ENCODE assay signal across 4 worm cellular contexts in the genomic region with DNA sequence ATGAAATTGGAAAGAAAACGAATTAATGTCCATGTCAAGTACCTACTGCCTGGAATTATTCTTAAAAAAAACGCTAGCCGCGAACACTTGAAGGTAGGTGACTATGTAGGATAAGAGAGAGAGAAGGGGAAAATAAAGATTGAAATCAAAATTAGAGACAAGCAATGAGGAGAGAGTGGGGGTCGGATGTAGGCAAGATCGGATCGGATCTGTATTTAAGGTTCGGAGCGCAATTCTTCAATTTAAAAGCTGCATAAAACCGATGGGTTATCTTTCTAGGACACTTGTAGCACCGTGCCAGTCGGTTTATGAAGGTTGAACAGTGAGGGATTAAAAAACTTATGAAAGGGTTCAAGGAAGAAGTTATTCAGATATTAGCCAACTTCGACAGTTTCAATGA.
TF ChIP-seq lines count a peak whose summit lies in the region.

No protein-coding gene starts in this region.

TF ChIP-seq in whole organism, L1 larva, 84 proteins besides CTCF, POLR2A, EP300 and RAD21:
- TF ChIP-seq swsn-7 (tag; optimal IDR thresholded peaks at IDR 0.05; lab: Kevin White, UChicago) (no peak), tbx-2 (tag; optimal IDR thresholded peaks at IDR 0.05; lab: Kevin White, UChicago) (no peak), blmp-1 (tag; optimal IDR thresholded peaks at IDR 0.05; lab: Kevin White, UChicago) (peak; percentile 18), efl-3 (GFP tag; optimal IDR thresholded peaks at IDR 0.05; lab: Kevin White, UChicago) (no peak), efl-1 (optimal IDR thresholded peaks at IDR 0.05; lab: Kevin White, UChicago) (no peak), efl-1 (GFP tag; optimal IDR thresholded peaks at IDR 0.05 in 1 of 2; lab: Kevin White, UChicago) (peak in 1 of 2 experiments; percentile 89), nhr-85 (tag; lab: Kevin White, UChicago) (peak; percentile 23)

TF ChIP-seq in whole organism, L2 larva, 48 proteins besides CTCF, POLR2A, EP300 and RAD21:
- no peak for TF ChIP-seq nhr-129 (tag; optimal IDR thresholded peaks at IDR 0.05; lab: Kevin White, UChicago)
- TF ChIP-seq unc-39 (tag; optimal IDR thresholded peaks at IDR 0.05; lab: Kevin White, UChicago), result no peak
- peak; percentile 27 for TF ChIP-seq nhr-25 (tag; optimal IDR thresholded peaks at IDR 0.05; lab: Kevin White, UChicago)

TF ChIP-seq in whole organism, L3 larva, 47 proteins besides CTCF, POLR2A, EP300 and RAD21:
- TF ChIP-seq nhr-77 (tag; optimal IDR thresholded peaks at IDR 0.05; lab: Kevin White, UChicago) (no peak), R02D3.7 (tag; optimal IDR thresholded peaks at IDR 0.05; lab: Kevin White, UChicago) (no peak), nhr-23 (tag; optimal IDR thresholded peaks at IDR 0.05; lab: Kevin White, UChicago) (peak; percentile 32), nhr-67 (tag; optimal IDR thresholded peaks at IDR 0.05; lab: Kevin White, UChicago) (no peak), nhr-28 (tag; optimal IDR thresholded peaks at IDR 0.05; lab: Kevin White, UChicago) (no peak)

TF ChIP-seq in whole organism, mixed stage, embryonic, 35 proteins besides CTCF, POLR2A, EP300 and RAD21:
- TF ChIP-seq ham-2 (GFP tag; optimal IDR thresholded peaks at IDR 0.05; lab: Kevin White, UChicago) (no peak), elt-1 (tag; optimal IDR thresholded peaks at IDR 0.05; lab: Kevin White, UChicago; ENCODE audit: borderline replicate concordance, insufficient read depth) (peak; percentile 64)
TF ChIP-seq in whole organism, mixed stage, embryonic: peak in this region for 1.
